Worm (Caenorhabditis elegans): Measurements from ENCODE around the gene Y54G9A.5.

DNA sequence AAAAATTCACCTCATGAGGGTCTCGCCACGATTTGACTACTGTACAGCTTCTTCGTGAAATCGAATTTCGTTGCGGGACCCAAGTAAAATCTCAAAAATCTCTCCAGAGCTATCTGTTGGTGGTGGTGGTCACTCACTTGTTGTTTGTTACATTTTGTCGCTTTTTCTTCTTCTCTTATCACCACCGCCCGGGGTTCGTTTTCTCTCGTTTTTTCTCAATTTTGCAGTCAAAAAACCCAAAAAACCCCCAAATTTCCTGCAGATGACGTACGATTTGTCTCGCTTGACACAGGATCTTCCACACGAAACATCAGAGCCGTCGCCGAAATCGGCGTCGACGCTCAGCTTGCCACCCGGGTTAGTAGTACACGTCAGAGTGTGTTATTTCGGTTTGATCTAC is 13.3 kb downstream of the Y54G9A.5 start, which contains the start of gene R06B9.5:
- TF ChIP-seq elt-3 (tag; optimal IDR thresholded peaks at IDR 0.05) = no peak
- TF ChIP-seq nhr-11 (tag; optimal IDR thresholded peaks at IDR 0.05) = no peak
- no peak for TF ChIP-seq eor-1 (tag; optimal IDR thresholded peaks at IDR 0.05)
- TF ChIP-seq ama-1 (optimal IDR thresholded peaks at IDR 0.05) = peak; percentile 10
- no peak for TF ChIP-seq ceh-16 (tag; optimal IDR thresholded peaks at IDR 0.05)
- no peak for TF ChIP-seq aly-2 (tag; optimal IDR thresholded peaks at IDR 0.05)
- no peak for TF ChIP-seq pqm-1 (tag; optimal IDR thresholded peaks at IDR 0.05)
- TF ChIP-seq egl-27 (tag; optimal IDR thresholded peaks at IDR 0.05) = no peak
- no peak for TF ChIP-seq unc-62 (GFP tag; optimal IDR thresholded peaks at IDR 0.05)
- TF ChIP-seq nhr-76 (tag; optimal IDR thresholded peaks at IDR 0.05) = no peak

All from whole organism, L3 larva.